Fruit fly (Drosophila melanogaster) whole organism: ENCODE data around the gene CG32720.

ENCODE experiments used
- CG8478 ChIP-seq: fragments of >200 bp; optimal IDR thresholded peaks from 2 replicates; lab custom pipeline; 2018; ENCODE audit warnings: inconsistent platforms
- Dll ChIP-seq: fragments of >200 bp; optimal IDR thresholded peaks from 2 replicates; lab custom pipeline; 2017
- pan ChIP-seq: fragments of >200 bp; optimal IDR thresholded peaks from 2 replicates; lab custom pipeline; 2017
- psq ChIP-seq: fragments of >200 bp; optimal IDR thresholded peaks from 2 replicates; lab custom pipeline; 2017

dm6 chrX:7539126-7539525, 2.4 kb upstream of the CG32720 start:
- TF ChIP-seq psq (lab: Kevin White, UChicago) (no peak), Dll (no peak), CG8478 (lab: Kevin White, UChicago) (no peak), pan (lab: Kevin White, UChicago) (no peak)
